Fruit fly (Drosophila melanogaster) whole organism, embryonic: ENCODE measurements around the gene CG14965.

ENCODE experiments used
- CG10274 ChIP-seq: fragments of 200-800 bp; sonication (Bioruptor generic); optimal IDR thresholded peaks from 3 replicates; lab custom pipeline; 2017; ENCODE audit warnings: missing biosample characterization, mild to moderate bottlenecking, missing genetic modification characterization
- CG11085 ChIP-seq: fragments of 200-800 bp; sonication (Bioruptor generic); IDR thresholded peaks from 2 replicates; pipeline ENCODE4 v1.3.6; 2022; ENCODE audit warnings: missing biosample characterization, missing genetic modification characterization
- CG12104 ChIP-seq: fragments of 200-800 bp; sonication (Bioruptor generic); optimal IDR thresholded peaks from 3 replicates; lab custom pipeline; 2016; ENCODE audit warnings: missing biosample characterization, missing genetic modification characterization
- CG1233 ChIP-seq: fragments of 200-800 bp; sonication (Bioruptor generic); optimal IDR thresholded peaks from 4 replicates; lab custom pipeline; 2018; ENCODE audit warnings: missing biosample characterization, mild to moderate bottlenecking, missing genetic modification characterization
- CG12391 ChIP-seq: fragments of 200-800 bp; sonication (Bioruptor generic); optimal IDR thresholded peaks from 3 replicates; lab custom pipeline; 2018; ENCODE audit warnings: missing biosample characterization, mild to moderate bottlenecking, missing genetic modification characterization, moderate library complexity
- CG12942 ChIP-seq: fragments of 200-800 bp; sonication (Bioruptor generic); optimal IDR thresholded peaks from 3 replicates; lab custom pipeline; 2016; ENCODE audit warnings: missing biosample characterization, missing genetic modification characterization
- CG14965 ChIP-seq: fragments of 200-800 bp; sonication (Bioruptor generic); optimal IDR thresholded peaks from 2 replicates; lab custom pipeline; 2016; ENCODE audit warnings: missing biosample characterization, missing genetic modification characterization, borderline replicate concordance
- CG17829 ChIP-seq: fragments of 200-800 bp; optimal IDR thresholded peaks from 2 replicates; lab custom pipeline; 2019; ENCODE audit warnings: missing biosample characterization, mild to moderate bottlenecking, missing genetic modification characterization, moderate library complexity
- CG2116 ChIP-seq: fragments of 200-800 bp; sonication (Bioruptor generic); optimal IDR thresholded peaks from 3 replicates; lab custom pipeline; 2018; ENCODE audit warnings: missing biosample characterization, mild to moderate bottlenecking, missing genetic modification characterization
- CG2712 ChIP-seq: fragments of 200-800 bp; optimal IDR thresholded peaks from 3 replicates; lab custom pipeline; 2019; ENCODE audit warnings: missing biosample characterization, mild to moderate bottlenecking, missing genetic modification characterization, moderate library complexity
- CG3281 ChIP-seq: fragments of 200-800 bp; sonication (Bioruptor generic); optimal IDR thresholded peaks from 3 replicates; lab custom pipeline; 2017; ENCODE audit warnings: missing biosample characterization, mild to moderate bottlenecking, missing genetic modification characterization
- CG33213 ChIP-seq: fragments of 200-800 bp; sonication (Bioruptor generic); optimal IDR thresholded peaks from 3 replicates; lab custom pipeline; 2016; ENCODE audit warnings: missing biosample characterization, missing genetic modification characterization
- CG33557 ChIP-seq: fragments of 200-800 bp; sonication (Bioruptor generic); optimal IDR thresholded peaks from 2 replicates; lab custom pipeline; 2019; ENCODE audit warnings: missing biosample characterization, mild to moderate bottlenecking, missing genetic modification characterization, moderate library complexity
- CG34224 ChIP-seq: fragments of 200-800 bp; sonication (Bioruptor generic); IDR thresholded peaks from 3 replicates; pipeline ENCODE4 v1.3.6; 2022; ENCODE audit warnings: missing biosample characterization, missing genetic modification characterization; ENCODE audit not compliant: partially characterized antibody
- CG42726 ChIP-seq: fragments of 200-800 bp; sonication (Bioruptor generic); IDR thresholded peaks from 2 replicates; pipeline ENCODE4 v1.3.6; 2022; ENCODE audit warnings: missing biosample characterization, missing genetic modification characterization; ENCODE audit not compliant: partially characterized antibody
- CG4617 ChIP-seq: fragments of 200-800 bp; sonication (Bioruptor generic); optimal IDR thresholded peaks from 3 replicates; lab custom pipeline; 2016; ENCODE audit warnings: missing biosample characterization, missing genetic modification characterization, borderline replicate concordance
- CG7839 ChIP-seq: fragments of 200-800 bp; sonication (Bioruptor generic); optimal IDR thresholded peaks from 3 replicates; lab custom pipeline; 2018; ENCODE audit warnings: missing biosample characterization, mild to moderate bottlenecking, missing genetic modification characterization, moderate library complexity
- CG9727 ChIP-seq: fragments of 200-800 bp; sonication (Bioruptor generic); optimal IDR thresholded peaks from 3 replicates; lab custom pipeline; 2017; ENCODE audit warnings: missing biosample characterization, mild to moderate bottlenecking, missing genetic modification characterization
- CG9876 ChIP-seq: fragments of 200-800 bp; sonication (Bioruptor generic); optimal IDR thresholded peaks from 2 replicates; lab custom pipeline; 2016; ENCODE audit warnings: missing biosample characterization, missing genetic modification characterization
- CG9932 ChIP-seq: fragments of 200-800 bp; sonication (Bioruptor generic); IDR thresholded peaks from 2 replicates; pipeline ENCODE4 v1.3.6; 2022; ENCODE audit warnings: missing biosample characterization, missing genetic modification characterization
- CkIIα-i1 ChIP-seq: fragments of 200-800 bp; sonication (Bioruptor generic); IDR thresholded peaks from 2 replicates; pipeline ENCODE4 v1.3.6; 2022; ENCODE audit warnings: missing biosample characterization, missing genetic modification characterization
- Doc2 ChIP-seq: fragments of 200-800 bp; sonication (Bioruptor generic); IDR thresholded peaks from 2 replicates; pipeline ENCODE4 v1.3.6; 2022; ENCODE audit warnings: missing biosample characterization, missing genetic modification characterization
- Ets65A ChIP-seq: fragments of 200-800 bp; sonication (Bioruptor generic); peaks from one replicate; lab custom pipeline; 2016; ENCODE audit warnings: missing biosample characterization, missing genetic modification characterization
- Fer3 ChIP-seq: fragments of 200-800 bp; sonication (Bioruptor generic); optimal IDR thresholded peaks from 2 replicates; lab custom pipeline; 2018; ENCODE audit warnings: missing biosample characterization, mild to moderate bottlenecking, missing genetic modification characterization, moderate library complexity
- Gug ChIP-seq: fragments of 200-800 bp; sonication (Bioruptor generic); IDR thresholded peaks from 4 replicates; pipeline ENCODE4 v1.3.6; 2022; ENCODE audit warnings: missing biosample characterization, missing genetic modification characterization
- H2.0 ChIP-seq: fragments of 200-800 bp; sonication (Bioruptor generic); IDR thresholded peaks from 2 replicates; pipeline ENCODE4 v1.3.6; 2022; ENCODE audit warnings: missing biosample characterization, missing genetic modification characterization
- Kr ChIP-seq: fragments of 200-800 bp; sonication (Bioruptor generic); optimal IDR thresholded peaks from 2 replicates; lab custom pipeline; 2017; ENCODE audit warnings: missing biosample characterization, mild to moderate bottlenecking, missing genetic modification characterization
- MESR4 ChIP-seq: fragments of 200-800 bp; sonication (Bioruptor generic); optimal IDR thresholded peaks from 2 replicates; lab custom pipeline; 2018; ENCODE audit warnings: missing biosample characterization, mild to moderate bottlenecking, missing genetic modification characterization, moderate library complexity
- Neu2 ChIP-seq: fragments of 200-800 bp; sonication (Bioruptor generic); optimal IDR thresholded peaks from 3 replicates; lab custom pipeline; 2016; ENCODE audit warnings: missing biosample characterization, missing genetic modification characterization, borderline replicate concordance
- Pdp1 ChIP-seq, 2 experiments: fragments of 200-800 bp; sonication (Bioruptor generic); optimal IDR thresholded peaks; 3 replicates each; lab custom pipeline; 2016; ENCODE audit warnings: missing biosample characterization in 2 of 2, missing genetic modification characterization in 2 of 2, mild to moderate bottlenecking in 1 of 2, moderate library complexity in 1 of 2
- ac ChIP-seq: fragments of 200-800 bp; sonication (Bioruptor generic); optimal IDR thresholded peaks from 3 replicates; lab custom pipeline; 2017; ENCODE audit warnings: missing biosample characterization, mild to moderate bottlenecking, missing genetic modification characterization
- ash1 ChIP-seq: fragments of 200-800 bp; sonication (Bioruptor generic); optimal IDR thresholded peaks from 2 replicates; lab custom pipeline; 2018; ENCODE audit warnings: missing biosample characterization, mild to moderate bottlenecking, missing genetic modification characterization
- crc ChIP-seq: fragments of 200-800 bp; sonication (Bioruptor generic); optimal IDR thresholded peaks from 2 replicates; lab custom pipeline; 2016; ENCODE audit warnings: missing biosample characterization, missing genetic modification characterization
- dan ChIP-seq: fragments of 200-800 bp; sonication (Bioruptor generic); IDR thresholded peaks from 2 replicates; pipeline ENCODE4 v1.3.6; 2022; ENCODE audit warnings: missing biosample characterization, missing genetic modification characterization
- dpn ChIP-seq, 2 experiments: fragments of 200-800 bp; sonication (Bioruptor generic); optimal IDR thresholded peaks; 3 replicates each; lab custom pipeline; 2016; ENCODE audit warnings: missing biosample characterization in 2 of 2, missing genetic modification characterization in 2 of 2
- dysf ChIP-seq: fragments of 200-800 bp; sonication (Bioruptor generic); IDR thresholded peaks from 3 replicates; pipeline ENCODE4 v1.3.6; 2022; ENCODE audit warnings: missing biosample characterization, missing genetic modification characterization
- gsb ChIP-seq: fragments of 200-800 bp; sonication (Bioruptor generic); IDR thresholded peaks from 2 replicates; pipeline ENCODE4 v1.3.6; 2022; ENCODE audit warnings: missing biosample characterization, missing genetic modification characterization
- hb ChIP-seq: fragments of 200-800 bp; sonication (Bioruptor generic); IDR thresholded peaks from 3 replicates; pipeline ENCODE4 v1.3.6; 2022; ENCODE audit warnings: missing biosample characterization, missing genetic modification characterization; ENCODE audit not compliant: partially characterized antibody
- jumu ChIP-seq: fragments of 200-800 bp; sonication (Bioruptor generic); optimal IDR thresholded peaks from 3 replicates; lab custom pipeline; 2016; ENCODE audit warnings: missing biosample characterization, missing genetic modification characterization
- mam ChIP-seq: fragments of 200-800 bp; sonication (Bioruptor generic); optimal IDR thresholded peaks from 3 replicates; lab custom pipeline; 2016; ENCODE audit warnings: missing biosample characterization, missing genetic modification characterization
- pan ChIP-seq, 4 experiments: fragments of >200 bp in 3 of 4; fragments of 200-800 bp in 1 of 4; sonication (Bioruptor generic) in 1 of 4; optimal IDR thresholded peaks in 3 of 4; IDR thresholded peaks in 1 of 4; 2 replicates each; pipeline versions ENCODE4 v1.3.6 to Lab custom; 2017 to 2022; ENCODE audit warnings: missing biosample characterization in 2 of 4, missing genetic modification characterization in 2 of 4, mixed read lengths in 1 of 4
- phol ChIP-seq: fragments of 200-800 bp; sonication (Bioruptor generic); optimal IDR thresholded peaks from 3 replicates; lab custom pipeline; 2018; ENCODE audit warnings: missing biosample characterization, mild to moderate bottlenecking, missing genetic modification characterization, moderate library complexity
- pita ChIP-seq: fragments of 200-800 bp; sonication (Bioruptor generic); optimal IDR thresholded peaks from 2 replicates; lab custom pipeline; 2017; ENCODE audit warnings: missing biosample characterization, mild to moderate bottlenecking, missing genetic modification characterization
- ranshi ChIP-seq: fragments of 200-800 bp; sonication (Bioruptor generic); IDR thresholded peaks from 2 replicates; pipeline ENCODE4 v1.3.6; 2022; ENCODE audit warnings: missing biosample characterization, missing genetic modification characterization
- sens ChIP-seq: fragments of 200-800 bp; sonication (Bioruptor generic); peaks from one replicate; lab custom pipeline; 2016; ENCODE audit warnings: missing biosample characterization, missing genetic modification characterization
- seq ChIP-seq: fragments of 200-800 bp; sonication (Bioruptor generic); IDR thresholded peaks from 2 replicates; pipeline ENCODE4 v1.3.6; 2022; ENCODE audit warnings: missing biosample characterization, missing genetic modification characterization
- tin ChIP-seq: fragments of 200-800 bp; sonication (Bioruptor generic); optimal IDR thresholded peaks from 3 replicates; lab custom pipeline; 2016; ENCODE audit warnings: missing biosample characterization, missing genetic modification characterization
- wor ChIP-seq: fragments of 200-800 bp; sonication (Bioruptor generic); IDR thresholded peaks from 2 replicates; pipeline ENCODE4 v1.3.6; 2022; ENCODE audit warnings: missing biosample characterization, missing genetic modification characterization

The CG14965 gene

dm6 chr3L:3159309-3160194 lies 32.7 kb downstream of the CG14965 start, which contains the start of the genes ND-30 and CG15812 (continued):
- TF ChIP-seq seq (GFP tag; lab: Robert Waterston, UW) (0 out of 2 replicates have a peak, but pooled peaks have one; percentile 23), CkIIα-i1 (no peak), CG3281 (no peak), CG14965 (GFP tag; lab: Kevin White, UChicago) (no peak), Kr (no peak), pita (no peak), ranshi (no peak), gsb (GFP tag; lab: Robert Waterston, UW) (no peak), pan (optimal IDR thresholded peaks at IDR 0.05; lab: Kevin White, UChicago) (no peak), pan (GFP tag; optimal IDR thresholded peaks at IDR 0.05 in 1 of 2, IDR thresholded peaks at IDR 0.05 in 1 of 2) (no peak), dpn (GFP tag; optimal IDR thresholded peaks at IDR 0.05; lab: Kevin White, UChicago) (peak in 1 of 2 experiments; percentile 1), Gug (GFP tag; lab: Robert Waterston, UW) (no peak), CG12942 (GFP tag; lab: Kevin White, UChicago) (no peak), dysf (GFP tag; lab: Robert Waterston, UW) (no peak), H2.0 (GFP tag; lab: Robert Waterston, UW) (no peak), Fer3 (tag; lab: Kevin White, UChicago) (no peak), CG2712 (tag; lab: Kevin White, UChicago) (peak; percentile 38), mam (GFP tag; lab: Kevin White, UChicago) (no peak), ash1 (no peak), CG33213 (no peak), CG9876 (GFP tag; lab: Kevin White, UChicago) (no peak), sens (GFP tag; lab: Kevin White, UChicago) (peak; percentile 87), CG7839 (tag; lab: Kevin White, UChicago) (no peak), hb (GFP tag; lab: Robert Waterston, UW) (no peak), dan (no peak), CG33557 (no peak), jumu (GFP tag; lab: Kevin White, UChicago) (no peak), tin (GFP tag; lab: Kevin White, UChicago) (no peak), MESR4 (peak; percentile 92), crc (GFP tag; lab: Kevin White, UChicago) (no peak), CG10274 (GFP tag; lab: Kevin White, UChicago) (no peak), CG4617 (peak; percentile 47), Doc2 (GFP tag; lab: Robert Waterston, UW) (no peak), CG17829 (tag; lab: Kevin White, UChicago) (peak; percentile 46), CG12391 (tag; lab: Kevin White, UChicago) (peak; percentile 58), phol (peak; percentile 34), CG9727 (GFP tag; lab: Kevin White, UChicago) (peak; percentile 4), Ets65A (GFP tag; lab: Kevin White, UChicago) (peak; percentile 60), wor (GFP tag; lab: Robert Waterston, UW) (no peak), CG12104 (GFP tag; lab: Kevin White, UChicago) (peak; percentile 14), Neu2 (no peak), CG42726 (GFP tag; lab: Robert Waterston, UW) (no peak), CG2116 (GFP tag; lab: Kevin White, UChicago) (peak; percentile 39), Pdp1 (GFP tag; optimal IDR thresholded peaks at IDR 0.05; lab: Kevin White, UChicago) (peak in 1 of 2 experiments; percentile 97), CG34224 (GFP tag; lab: Robert Waterston, UW) (no peak; the same call in 1 of the 3 replicates), CG1233 (GFP tag; lab: Kevin White, UChicago) (no peak), CG9932 (0 out of 2 replicates have a peak, but pooled peaks have one; percentile 16), ac (no peak), CG11085 (no peak)
